Worm (Caenorhabditis elegans): Measurements from ENCODE around the gene srx-17.

The srx-17 gene

ce11 chrV:13878226-13878625, 37.2 kb downstream of the srx-17 start:
- peak; percentile 63 for TF ChIP-seq fos-1 (tag; optimal IDR thresholded peaks at IDR 0.05)
- TF ChIP-seq gmeb-1 (tag; optimal IDR thresholded peaks at IDR 0.05): peak; percentile 7
- TF ChIP-seq unc-62 (GFP tag; optimal IDR thresholded peaks at IDR 0.05): no peak
- TF ChIP-seq crh-2 (tag; optimal IDR thresholded peaks at IDR 0.05): peak; percentile 37
- TF ChIP-seq R02D3.7 (tag; optimal IDR thresholded peaks at IDR 0.05): no peak
- no peak for TF ChIP-seq nhr-237 (tag; optimal IDR thresholded peaks at IDR 0.05)
- TF ChIP-seq nhr-25 (tag; optimal IDR thresholded peaks at IDR 0.05): peak; percentile 30
- TF ChIP-seq ZK546.5 (tag; optimal IDR thresholded peaks at IDR 0.05): no peak
- TF ChIP-seq sma-3 (GFP tag; optimal IDR thresholded peaks at IDR 0.05): peak; percentile 25
- TF ChIP-seq zag-1 (tag; optimal IDR thresholded peaks at IDR 0.05): no peak
- peak; percentile 71 for TF ChIP-seq sma-9 (GFP tag; optimal IDR thresholded peaks at IDR 0.05)
- no peak for TF ChIP-seq sma-9 (tag; optimal IDR thresholded peaks at IDR 0.05)
- TF ChIP-seq nhr-11 (tag; optimal IDR thresholded peaks at IDR 0.05): no peak

ce11 chrV:13879241-13879640, 38.2 kb downstream of the srx-17 start, which contains the start of gene lbp-7:
lbp-7 (plus strand) TSS chrV:13879552.
- TF ChIP-seq unc-55 (GFP tag; optimal IDR thresholded peaks at IDR 0.05) (no peak), ztf-4 (tag; optimal IDR thresholded peaks at IDR 0.05) (no peak), alr-1 (tag; optimal IDR thresholded peaks at IDR 0.05) (no peak), fos-1 (tag; optimal IDR thresholded peaks at IDR 0.05) (peak; percentile 94), nhr-21 (tag; optimal IDR thresholded peaks at IDR 0.05) (no peak), crh-2 (tag; optimal IDR thresholded peaks at IDR 0.05) (peak; percentile 66), C34F6.9 (tag; optimal IDR thresholded peaks at IDR 0.05) (no peak), aly-2 (tag; optimal IDR thresholded peaks at IDR 0.05) (no peak), sma-9 (GFP tag; optimal IDR thresholded peaks at IDR 0.05) (peak; percentile 70), sma-9 (tag; optimal IDR thresholded peaks at IDR 0.05) (no peak), nhr-11 (tag; optimal IDR thresholded peaks at IDR 0.05) (no peak), gmeb-1 (tag; optimal IDR thresholded peaks at IDR 0.05) (no peak), ztf-1 (GFP tag; conservative IDR thresholded peaks at IDR 0.05) (no peak), blmp-1 (tag; optimal IDR thresholded peaks at IDR 0.05; ENCODE audit: insufficient read depth) (no peak), R02D3.7 (tag; optimal IDR thresholded peaks at IDR 0.05) (no peak)

- TF ChIP-seq nhr-12 (tag; optimal IDR thresholded peaks at IDR 0.05): no peak
- TF ChIP-seq R02D3.7 (tag; optimal IDR thresholded peaks at IDR 0.05): no peak
- no peak for TF ChIP-seq ceh-16 (tag; optimal IDR thresholded peaks at IDR 0.05)
- TF ChIP-seq skn-1 (tag; optimal IDR thresholded peaks at IDR 0.05): no peak
- TF ChIP-seq Y55F3AM.14 (GFP tag; optimal IDR thresholded peaks at IDR 0.05): no peak
- peak; percentile 33 for TF ChIP-seq C34F6.9 (tag; optimal IDR thresholded peaks at IDR 0.05)
- no peak for TF ChIP-seq nhr-77 (tag; optimal IDR thresholded peaks at IDR 0.05)
Measured at ce11 chrV:13880163-13880562, 39.2 kb downstream of the srx-17 start.

- TF ChIP-seq unc-55 (GFP tag; optimal IDR thresholded peaks at IDR 0.05) (no peak), nhr-12 (tag; optimal IDR thresholded peaks at IDR 0.05) (no peak), nhr-129 (tag; optimal IDR thresholded peaks at IDR 0.05) (no peak), sma-3 (GFP tag; optimal IDR thresholded peaks at IDR 0.05) (no peak), ZK546.5 (tag; optimal IDR thresholded peaks at IDR 0.05) (no peak), nhr-23 (tag; optimal IDR thresholded peaks at IDR 0.05) (no peak), peb-1 (tag; optimal IDR thresholded peaks at IDR 0.05) (no peak), unc-62 (GFP tag; optimal IDR thresholded peaks at IDR 0.05) (no peak), mbf-1 (tag; optimal IDR thresholded peaks at IDR 0.05) (no peak), crh-2 (tag; optimal IDR thresholded peaks at IDR 0.05) (no peak), zag-1 (tag; optimal IDR thresholded peaks at IDR 0.05) (no peak)
Measured at ce11 chrV:13880607-13881006, 39.6 kb downstream of the srx-17 start, which contains the start of gene T22G5.3. T22G5.3 (plus strand) TSS chrV:13880907.

- no peak for TF ChIP-seq dmd-4 (tag; optimal IDR thresholded peaks at IDR 0.05)
- no peak for TF ChIP-seq nhr-23 (tag; optimal IDR thresholded peaks at IDR 0.05)
- TF ChIP-seq nhr-21 (tag; optimal IDR thresholded peaks at IDR 0.05): no peak
- no peak for TF ChIP-seq unc-55 (GFP tag; optimal IDR thresholded peaks at IDR 0.05)
- no peak for TF ChIP-seq nhr-10 (tag; optimal IDR thresholded peaks at IDR 0.05)
- TF ChIP-seq peb-1 (tag; optimal IDR thresholded peaks at IDR 0.05): no peak
- no peak for TF ChIP-seq nhr-129 (tag; optimal IDR thresholded peaks at IDR 0.05)
- TF ChIP-seq fos-1 (tag; optimal IDR thresholded peaks at IDR 0.05): no peak
- TF ChIP-seq sma-3 (GFP tag; optimal IDR thresholded peaks at IDR 0.05): no peak
- no peak for TF ChIP-seq elt-1 (tag; optimal IDR thresholded peaks at IDR 0.05)
- no peak for TF ChIP-seq ceh-82 (tag; optimal IDR thresholded peaks at IDR 0.05)
- no peak for TF ChIP-seq alr-1 (tag; optimal IDR thresholded peaks at IDR 0.05)
- no peak for TF ChIP-seq ZK546.5 (tag; optimal IDR thresholded peaks at IDR 0.05)
- no peak for TF ChIP-seq sma-9 (GFP tag; optimal IDR thresholded peaks at IDR 0.05)
- no peak for TF ChIP-seq sma-9 (tag; optimal IDR thresholded peaks at IDR 0.05)
- no peak for TF ChIP-seq zag-1 (tag; optimal IDR thresholded peaks at IDR 0.05)
- TF ChIP-seq aly-2 (tag; optimal IDR thresholded peaks at IDR 0.05): no peak
- TF ChIP-seq crh-2 (tag; optimal IDR thresholded peaks at IDR 0.05): no peak
- TF ChIP-seq mab-5 (tag; optimal IDR thresholded peaks at IDR 0.05): no peak
- TF ChIP-seq ceh-16 (tag; optimal IDR thresholded peaks at IDR 0.05): no peak
- TF ChIP-seq egl-27 (tag; optimal IDR thresholded peaks at IDR 0.05): no peak
Measured at ce11 chrV:13887358-13887757, 46.3 kb downstream of the srx-17 start, which contains the start of gene srsx-19. srsx-19 (plus strand) TSS chrV:13887658.
